Worm (Caenorhabditis elegans) whole organism, L3 larva: Measurements from ENCODE around the gene T23F11.11.
A peak's percentile ranks its signal among the peaks of the same experiment; 100 is the strongest.

ENCODE experiments used
- R02D3.7 ChIP-seq: fragments of 150-350 bp; optimal IDR thresholded peaks from 2 replicates; lab custom pipeline; 2014; ENCODE audit warnings: missing biosample characterization, missing genetic modification characterization
- ceh-82 ChIP-seq: fragments of 150-350 bp; optimal IDR thresholded peaks from 2 replicates; lab custom pipeline; 2014; ENCODE audit warnings: missing biosample characterization, missing genetic modification characterization
- fkh-10 ChIP-seq: sonication (generic microtip); optimal IDR thresholded peaks from 2 replicates; lab custom pipeline; 2017; ENCODE audit warnings: missing biosample characterization, missing genetic modification reagents, missing genetic modification characterization
- lin-39 ChIP-seq: fragments of 150-350 bp; optimal IDR thresholded peaks from 2 replicates; lab custom pipeline; 2018; ENCODE audit warnings: missing biosample characterization, missing genetic modification reagents, missing genetic modification characterization
- lsy-12 ChIP-seq: sonication (generic microtip); optimal IDR thresholded peaks from 2 replicates; lab custom pipeline; 2016; ENCODE audit warnings: mild to moderate bottlenecking, missing genetic modification characterization, missing compliant biosample characterization
- nfya-1 ChIP-seq: sonication (generic microtip); optimal IDR thresholded peaks from 2 replicates; lab custom pipeline; 2017; ENCODE audit warnings: missing genetic modification characterization, mild to moderate bottlenecking, missing compliant biosample characterization, antibody characterized with exemption, moderate library complexity; ENCODE audit not compliant: insufficient read depth
- nhr-23 ChIP-seq: fragments of 150-350 bp; optimal IDR thresholded peaks from 2 replicates; lab custom pipeline; 2014; ENCODE audit warnings: missing biosample characterization, missing genetic modification reagents, missing genetic modification characterization
- nhr-76 ChIP-seq: fragments of 150-350 bp; sonication (generic microtip); optimal IDR thresholded peaks from 5 replicates; lab custom pipeline; 2014; ENCODE audit warnings: missing biosample characterization, missing genetic modification characterization
- pqm-1 ChIP-seq: fragments of 150-350 bp; optimal IDR thresholded peaks from 2 replicates; lab custom pipeline; 2017; ENCODE audit warnings: missing biosample characterization, missing genetic modification characterization, inconsistent platforms
- unc-39 ChIP-seq: sonication (generic microtip); optimal IDR thresholded peaks from 4 replicates; lab custom pipeline; 2017; ENCODE audit warnings: missing biosample characterization, missing genetic modification characterization
- ztf-4 ChIP-seq: fragments of 150-350 bp; optimal IDR thresholded peaks from 2 replicates; lab custom pipeline; 2014; ENCODE audit warnings: missing biosample characterization, missing genetic modification characterization

DNA sequence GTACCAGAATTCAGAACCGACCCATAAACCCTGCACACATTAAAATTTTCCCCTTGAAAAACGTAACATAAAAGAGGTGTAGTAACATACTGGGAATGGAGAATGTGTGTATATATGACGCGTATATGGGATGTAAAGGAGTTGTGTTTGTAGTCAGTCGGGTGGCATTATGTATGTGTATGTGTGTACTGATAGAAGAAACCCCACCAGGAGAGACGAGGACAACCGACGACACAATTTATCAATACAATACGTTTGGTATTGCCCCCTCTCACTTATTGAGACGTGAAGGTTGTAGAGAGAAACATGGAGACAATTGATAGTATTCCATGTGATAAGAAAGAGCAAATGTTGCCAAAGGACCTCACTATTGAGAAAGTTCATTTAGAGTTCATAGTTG, 3.3 kb downstream of the T23F11.11 start:
- TF ChIP-seq lsy-12 (tag; lab: Kevin White, UChicago) (no peak), unc-39 (no peak), ceh-82 (no peak), lin-39 (tag; lab: Kevin White, UChicago) (no peak), ztf-4 (tag; lab: Kevin White, UChicago) (no peak), pqm-1 (tag; lab: Kevin White, UChicago) (peak; percentile 66), nfya-1 (tag; lab: Kevin White, UChicago) (no peak), R02D3.7 (tag; lab: Kevin White, UChicago) (no peak), nhr-76 (no peak), fkh-10 (GFP tag; lab: Kevin White, UChicago) (no peak), nhr-23 (no peak)
